Worm (Caenorhabditis elegans) whole organism, midembryonic: ENCODE data around the gene C53D6.4.

Experiments
- T22C8.4 ChIP-seq: fragments of 200-800 bp; sonication (Bioruptor generic); IDR thresholded peaks from 2 replicates; pipeline ENCODE4 v1.3.6; 2022; ENCODE audit warnings: missing genetic modification characterization, missing compliant biosample characterization
- cog-1 ChIP-seq: sonication (generic microtip); optimal IDR thresholded peaks from 2 replicates; lab custom pipeline; 2016; ENCODE audit warnings: missing genetic modification characterization, missing compliant biosample characterization
- flt-1 ChIP-seq: fragments of 200-800 bp; sonication (Bioruptor generic); IDR thresholded peaks from 2 replicates; pipeline ENCODE4 v1.3.6; 2022; ENCODE audit warnings: missing genetic modification characterization, missing compliant biosample characterization
- klf-2 ChIP-seq: fragments of 200-800 bp; sonication (Bioruptor generic); conservative IDR thresholded peaks from 2 replicates; pipeline ENCODE4 v1.3.6; 2022; ENCODE audit warnings: missing genetic modification reagents, missing genetic modification characterization, missing compliant biosample characterization
- med-1 ChIP-seq: sonication (generic microtip); optimal IDR thresholded peaks from 2 replicates; lab custom pipeline; 2017; ENCODE audit warnings: missing genetic modification characterization, mild to moderate bottlenecking, missing compliant biosample characterization, antibody characterized with exemption, missing genetic modification reagents; ENCODE audit not compliant: insufficient read depth
- ref-1 ChIP-seq: fragments of 200-800 bp; sonication (Bioruptor generic); conservative IDR thresholded peaks from 2 replicates; pipeline ENCODE4 v1.3.6; 2022; ENCODE audit warnings: missing genetic modification reagents, missing genetic modification characterization, missing compliant biosample characterization
- tab-1 ChIP-seq: fragments of 200-800 bp; sonication (Bioruptor generic); IDR thresholded peaks from 2 replicates; pipeline ENCODE4 v1.3.6; 2022; ENCODE audit warnings: missing genetic modification characterization, missing compliant biosample characterization
- ztf-23 ChIP-seq: fragments of 200-800 bp; sonication (Bioruptor generic); IDR thresholded peaks from 2 replicates; pipeline ENCODE4 v1.3.6; 2022; ENCODE audit warnings: missing genetic modification reagents, missing genetic modification characterization, missing compliant biosample characterization
- ztf-29 ChIP-seq: fragments of 200-800 bp; sonication (Bioruptor generic); IDR thresholded peaks from 2 replicates; pipeline ENCODE4 v1.3.6; 2022; ENCODE audit warnings: missing genetic modification reagents, missing genetic modification characterization, missing compliant biosample characterization

DNA sequence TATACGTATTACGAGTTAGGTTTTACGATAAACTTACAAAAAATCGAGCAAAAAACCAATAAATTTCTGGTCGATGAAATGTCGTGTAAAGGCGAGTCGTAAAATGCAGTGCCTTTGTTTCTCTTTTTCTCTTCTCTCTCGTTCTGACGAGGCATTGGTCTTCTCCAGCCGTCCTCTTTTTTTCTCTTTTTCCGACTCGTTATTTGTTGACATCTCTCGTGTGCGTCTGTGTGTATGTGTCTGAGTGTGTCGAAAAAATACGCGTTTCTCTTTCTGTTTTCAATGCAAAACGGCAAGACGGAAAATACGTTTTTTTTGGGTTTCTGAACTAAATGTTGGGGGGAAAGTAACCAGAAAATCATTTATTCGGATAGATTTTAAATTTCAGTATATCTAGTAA is 11.8 kb upstream of the C53D6.4 start, which contains the start of gene C53D6.6:
- TF ChIP-seq ztf-23 (GFP tag; lab: Robert Waterston, UW) (no peak), flt-1 (GFP tag; lab: Robert Waterston, UW) (no peak), med-1 (no peak), T22C8.4 (no peak), cog-1 (tag; lab: Kevin White, UChicago) (no peak), ztf-29 (GFP tag; lab: Robert Waterston, UW) (no peak), ref-1 (no peak), klf-2 (GFP tag; lab: Robert Waterston, UW) (no peak), tab-1 (no peak)
